Worm (Caenorhabditis elegans): Measurements from ENCODE around the gene C25G4.2.

C25G4.2 gene

ce11 chrIV:12435442-12435841, 8.4 kb downstream of the C25G4.2 start, which contains the start of gene irg-4:
irg-4 (plus strand) TSS chrIV:12435833.
- TF ChIP-seq unc-62 (GFP tag; optimal IDR thresholded peaks at IDR 0.05): no peak

ce11 chrIV:12432340-12432739, 11.5 kb downstream of the C25G4.2 start, which contains the start of gene clec-184:
clec-184 (plus strand) TSS chrIV:12432640.
- TF ChIP-seq unc-62 (GFP tag; optimal IDR thresholded peaks at IDR 0.05): no peak

ce11 chrIV:12431755-12432154, 12.1 kb downstream of the C25G4.2 start:
- no peak for TF ChIP-seq unc-62 (GFP tag; optimal IDR thresholded peaks at IDR 0.05)

ce11 chrIV:12429504-12429903, 14.3 kb downstream of the C25G4.2 start:
- TF ChIP-seq unc-62 (GFP tag; optimal IDR thresholded peaks at IDR 0.05): no peak

- no peak for TF ChIP-seq unc-62 (GFP tag; optimal IDR thresholded peaks at IDR 0.05)
These were observed 15.4 kb downstream of the C25G4.2 start, which contains the start of gene col-130 for ce11 chrIV:12428467-12428866. col-130 (minus strand) TSS chrIV:12428516.

- no peak for TF ChIP-seq unc-62 (GFP tag; optimal IDR thresholded peaks at IDR 0.05)
These were observed 16.0 kb downstream of the C25G4.2 start for ce11 chrIV:12427687-12428284.

- TF ChIP-seq unc-62 (GFP tag; optimal IDR thresholded peaks at IDR 0.05): no peak
These were observed 18.2 kb downstream of the C25G4.2 start for ce11 chrIV:12425595-12425994.

- TF ChIP-seq unc-62 (GFP tag; optimal IDR thresholded peaks at IDR 0.05): no peak
These were observed 23.4 kb downstream of the C25G4.2 start, which contains the start of gene ugt-65 for ce11 chrIV:12420455-12420854. ugt-65 (plus strand) TSS chrIV:12420683.

- TF ChIP-seq unc-62 (GFP tag; optimal IDR thresholded peaks at IDR 0.05): no peak
These were observed 24.5 kb downstream of the C25G4.2 start for ce11 chrIV:12419291-12419690.

- no peak for TF ChIP-seq unc-62 (GFP tag; optimal IDR thresholded peaks at IDR 0.05)
These were observed 26.2 kb downstream of the C25G4.2 start, which contains the start of gene F08G5.3 for ce11 chrIV:12417536-12418195. F08G5.3 (minus strand) TSS chrIV:12417586.

ce11 chrIV:12416629-12417404, 27.0 kb downstream of the C25G4.2 start:
- no peak for TF ChIP-seq unc-62 (GFP tag; optimal IDR thresholded peaks at IDR 0.05)

ce11 chrIV:12414601-12415000, 29.2 kb downstream of the C25G4.2 start:
- TF ChIP-seq unc-62 (GFP tag; optimal IDR thresholded peaks at IDR 0.05): no peak

- TF ChIP-seq unc-62 (GFP tag; optimal IDR thresholded peaks at IDR 0.05): no peak
These were observed 33.7 kb downstream of the C25G4.2 start, which contains the start of gene acl-13 for ce11 chrIV:12410167-12410566. acl-13 (plus strand) TSS chrIV:12410467.

- no peak for TF ChIP-seq unc-62 (GFP tag; optimal IDR thresholded peaks at IDR 0.05)
These were observed 35.2 kb downstream of the C25G4.2 start, which contains the start of gene dsb-1 for ce11 chrIV:12408625-12409024. dsb-1 (plus strand) TSS chrIV:12408925.

ce11 chrIV:12404137-12404536, 39.7 kb downstream of the C25G4.2 start, which contains the start of gene gex-3:
gex-3 (plus strand) TSS chrIV:12404431.
- TF ChIP-seq unc-62 (GFP tag; optimal IDR thresholded peaks at IDR 0.05): no peak

ce11 chrIV:12403440-12403839, 40.4 kb downstream of the C25G4.2 start:
- no peak for TF ChIP-seq unc-62 (GFP tag; optimal IDR thresholded peaks at IDR 0.05)
